Worm (Caenorhabditis elegans) whole organism, L1 larva: ENCODE data around the gene pcp-2.
A peak's percentile ranks its signal among the peaks of the same experiment; 100 is the strongest.

Source experiments
- ets-5 ChIP-seq: fragments of 200-800 bp; sonication (Bioruptor generic); IDR thresholded peaks from 2 replicates; pipeline ENCODE4 v1.3.6; 2022; ENCODE audit warnings: missing genetic modification characterization, missing compliant biosample characterization
- fkh-10 ChIP-seq: sonication (generic microtip); optimal IDR thresholded peaks from 2 replicates; lab custom pipeline; 2017; ENCODE audit warnings: missing biosample characterization, missing genetic modification reagents, missing genetic modification characterization
- fkh-4 ChIP-seq: sonication (generic microtip); optimal IDR thresholded peaks from 2 replicates; lab custom pipeline; 2016; ENCODE audit warnings: missing compliant biosample characterization, missing genetic modification characterization, borderline replicate concordance
- mep-1 ChIP-seq: fragments of 150-350 bp; optimal IDR thresholded peaks from 2 replicates; lab custom pipeline; 2014; ENCODE audit warnings: missing biosample characterization, missing genetic modification characterization
- nhr-12 ChIP-seq: sonication (generic microtip); optimal IDR thresholded peaks from 2 replicates; lab custom pipeline; 2017; ENCODE audit warnings: missing biosample characterization, missing genetic modification characterization
- nhr-237 ChIP-seq: fragments of 150-350 bp; optimal IDR thresholded peaks from 2 replicates; lab custom pipeline; 2014; ENCODE audit warnings: missing biosample characterization, missing genetic modification characterization
- nhr-28 ChIP-seq: fragments of 150-350 bp; optimal IDR thresholded peaks from 2 replicates; lab custom pipeline; 2014; ENCODE audit warnings: missing biosample characterization, missing genetic modification characterization
- nhr-85 ChIP-seq: sonication (generic microtip); peaks from one replicate; lab custom pipeline; 2016; ENCODE audit warnings: missing genetic modification characterization, inconsistent platforms, missing compliant biosample characterization
- pag-3 ChIP-seq: sonication (generic microtip); optimal IDR thresholded peaks from 2 replicates; lab custom pipeline; 2017; ENCODE audit warnings: missing genetic modification characterization, mild to moderate bottlenecking, missing compliant biosample characterization, antibody characterized with exemption, borderline replicate concordance; ENCODE audit not compliant: insufficient read depth
- pax-3 ChIP-seq: fragments of 200-800 bp; sonication (Bioruptor generic); optimal IDR thresholded peaks from 2 replicates; lab custom pipeline; 2018; ENCODE audit warnings: mild to moderate bottlenecking, missing genetic modification characterization, moderate library complexity, missing compliant biosample characterization
- pqm-1 ChIP-seq: sonication (generic microtip); optimal IDR thresholded peaks from 3 replicates; lab custom pipeline; 2017; ENCODE audit warnings: missing biosample characterization, missing genetic modification characterization
- snpc-4 ChIP-seq: fragments of 150-350 bp; optimal IDR thresholded peaks from 2 replicates; lab custom pipeline; 2014; ENCODE audit warnings: missing biosample characterization, missing genetic modification characterization

DNA sequence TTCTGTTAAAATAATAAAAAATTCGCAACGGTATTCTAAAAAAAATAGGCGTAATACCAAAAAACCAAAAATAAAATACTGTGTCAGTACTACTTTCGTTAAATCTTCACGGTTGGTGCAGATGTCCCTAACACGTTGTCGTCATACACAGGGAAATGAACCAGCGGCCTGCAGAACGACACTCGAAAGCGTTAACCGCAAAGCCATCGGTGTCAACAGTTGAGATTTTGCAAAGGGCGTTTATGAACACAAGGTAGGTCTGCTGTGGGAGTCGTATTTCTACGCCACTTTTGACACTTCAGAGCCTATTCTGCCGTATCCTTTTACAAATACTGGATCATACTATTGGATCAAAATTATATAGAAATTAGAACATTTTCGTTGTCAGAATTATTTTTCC is 26.3 kb upstream of the pcp-2 start:
- TF ChIP-seq ets-5 (GFP tag; lab: Robert Waterston, UW) (no peak), pag-3 (tag; lab: Kevin White, UChicago) (no peak), snpc-4 (tag; lab: Kevin White, UChicago) (peak; percentile 16), nhr-12 (no peak), nhr-28 (no peak), fkh-10 (GFP tag; lab: Kevin White, UChicago) (peak; percentile 17), pqm-1 (tag; lab: Kevin White, UChicago) (no peak), nhr-85 (tag; lab: Kevin White, UChicago) (peak; percentile 60), mep-1 (tag; lab: Kevin White, UChicago) (peak; percentile 85), fkh-4 (tag; lab: Kevin White, UChicago) (no peak), pax-3 (no peak), nhr-237 (tag; lab: Kevin White, UChicago) (no peak)
